Fruit fly (Drosophila melanogaster): ENCODE measurements around the gene CASK.

Gene CASK

dm6 chr3R:21807264-21807663 is 15.2 kb downstream of the CASK start:
- no peak for TF ChIP-seq CG8319 (GFP tag; optimal IDR thresholded peaks at IDR 0.05)
- no peak for TF ChIP-seq Smox (GFP tag; optimal IDR thresholded peaks at IDR 0.05)
- no peak for TF ChIP-seq Hr4 (GFP tag; optimal IDR thresholded peaks at IDR 0.05)
- TF ChIP-seq CG3919 (GFP tag; optimal IDR thresholded peaks at IDR 0.05): no peak
- TF ChIP-seq eg (GFP tag; IDR thresholded peaks at IDR 0.05): no peak
- TF ChIP-seq salr (GFP tag; optimal IDR thresholded peaks at IDR 0.05): no peak
- no peak for TF ChIP-seq fkh (GFP tag; optimal IDR thresholded peaks at IDR 0.05)
- no peak for TF ChIP-seq CG16779 (tag; optimal IDR thresholded peaks at IDR 0.05)
- TF ChIP-seq vri (GFP tag; optimal IDR thresholded peaks at IDR 0.05): no peak
- TF ChIP-seq Sox102F (GFP tag; optimal IDR thresholded peaks at IDR 0.05): no peak
- no peak for TF ChIP-seq topi (GFP tag; optimal IDR thresholded peaks at IDR 0.05)
- no peak for TF ChIP-seq Hr38 (GFP tag; optimal IDR thresholded peaks at IDR 0.05)
- TF ChIP-seq CG6792 (GFP tag; optimal IDR thresholded peaks at IDR 0.05): no peak
- no peak for TF ChIP-seq Ets21C (GFP tag; optimal IDR thresholded peaks at IDR 0.05)
- TF ChIP-seq Ets96B (tag; optimal IDR thresholded peaks at IDR 0.05): no peak
- TF ChIP-seq net (GFP tag; optimal IDR thresholded peaks at IDR 0.05): no peak
- TF ChIP-seq Lpt (GFP tag; optimal IDR thresholded peaks at IDR 0.05): no peak
- TF ChIP-seq Eip78C (GFP tag): no peak

- TF ChIP-seq CG11294 (GFP tag; IDR thresholded peaks at IDR 0.05): no peak
- no peak for TF ChIP-seq vri (GFP tag; optimal IDR thresholded peaks at IDR 0.05)
- TF ChIP-seq Ets96B (tag; optimal IDR thresholded peaks at IDR 0.05): no peak
- no peak for TF ChIP-seq Sox102F (GFP tag; optimal IDR thresholded peaks at IDR 0.05)
- no peak for TF ChIP-seq CG31627 (GFP tag; optimal IDR thresholded peaks at IDR 0.05)
These were observed 28.7 kb downstream of the CASK start for dm6 chr3R:21793760-21794159.

dm6 chr3R:21790392-21790791 is 32.1 kb downstream of the CASK start:
- TF ChIP-seq CG8319 (GFP tag; optimal IDR thresholded peaks at IDR 0.05): no peak
- no peak for TF ChIP-seq Hr38 (GFP tag; optimal IDR thresholded peaks at IDR 0.05)
- no peak for TF ChIP-seq eg (GFP tag; IDR thresholded peaks at IDR 0.05)
- no peak for TF ChIP-seq vri (GFP tag; optimal IDR thresholded peaks at IDR 0.05)
- TF ChIP-seq Hr4 (GFP tag; optimal IDR thresholded peaks at IDR 0.05): no peak
- no peak for TF ChIP-seq Blimp-1 (GFP tag; optimal IDR thresholded peaks at IDR 0.05)
- TF ChIP-seq CG3919 (GFP tag; optimal IDR thresholded peaks at IDR 0.05): no peak
- TF ChIP-seq CG11294 (GFP tag; IDR thresholded peaks at IDR 0.05): no peak
- TF ChIP-seq fd59A (GFP tag; optimal IDR thresholded peaks at IDR 0.05): no peak
- TF ChIP-seq lz (GFP tag; optimal IDR thresholded peaks at IDR 0.05): no peak
- no peak for TF ChIP-seq Ets96B (tag; optimal IDR thresholded peaks at IDR 0.05)
- TF ChIP-seq dac (GFP tag; optimal IDR thresholded peaks at IDR 0.05): no peak

- TF ChIP-seq Eip78C (GFP tag) (peak; percentile 48), Hr39 (GFP tag; optimal IDR thresholded peaks at IDR 0.05) (no peak), CG3919 (GFP tag; optimal IDR thresholded peaks at IDR 0.05) (peak; percentile 8), dac (GFP tag; optimal IDR thresholded peaks at IDR 0.05) (no peak), Smox (GFP tag; optimal IDR thresholded peaks at IDR 0.05) (no peak), svp (GFP tag) (peak; percentile 85), CG6276 (GFP tag; optimal IDR thresholded peaks at IDR 0.05) (peak; percentile 49), CG10631 (GFP tag; optimal IDR thresholded peaks at IDR 0.05) (no peak), ss (GFP tag; optimal IDR thresholded peaks at IDR 0.05) (peak in 1 of 2 experiments; percentile 4), dsx (GFP tag; optimal IDR thresholded peaks at IDR 0.05; ENCODE audit: poor library complexity, severe bottlenecking) (peak; percentile 45)
These were observed 40.1 kb downstream of the CASK start, which contains the start of gene tsl for dm6 chr3R:21782295-21782922. Gene tsl, minus strand, starts transcription at chr3R:21782536.

dm6 chr3R:21781448-21781847 is 41.0 kb downstream of the CASK start:
- TF ChIP-seq CG34406 (GFP tag; optimal IDR thresholded peaks at IDR 0.05) (peak; percentile 91), CG8632 (GFP tag; optimal IDR thresholded peaks at IDR 0.05) (peak; percentile 89), salr (GFP tag; optimal IDR thresholded peaks at IDR 0.05) (peak; percentile 74 to 85), cyc (GFP tag; optimal IDR thresholded peaks at IDR 0.05) (peak; percentile 92), CG8319 (GFP tag; optimal IDR thresholded peaks at IDR 0.05) (peak; percentile 90), svp (GFP tag) (peak; percentile 95), lz (GFP tag; optimal IDR thresholded peaks at IDR 0.05) (peak; percentile 89), Smox (GFP tag; optimal IDR thresholded peaks at IDR 0.05) (peak; percentile 91), spab (GFP tag; optimal IDR thresholded peaks at IDR 0.05) (peak; percentile 93), ss (GFP tag; optimal IDR thresholded peaks at IDR 0.05) (peak; percentile 90 to 94), CG4318 (GFP tag; optimal IDR thresholded peaks at IDR 0.05) (peak; percentile 66), CG7368 (GFP tag; optimal IDR thresholded peaks at IDR 0.05) (peak; percentile 88), eg (GFP tag; IDR thresholded peaks at IDR 0.05) (peak; percentile 80), achi (GFP tag; optimal IDR thresholded peaks at IDR 0.05) (peak; percentile 91), dac (GFP tag; optimal IDR thresholded peaks at IDR 0.05) (peak; percentile 38), CG11762 (GFP tag; optimal IDR thresholded peaks at IDR 0.05; ENCODE audit: insufficient read depth) (peak; percentile 90), CG6276 (GFP tag; optimal IDR thresholded peaks at IDR 0.05) (peak; percentile 74), fd59A (GFP tag; optimal IDR thresholded peaks at IDR 0.05) (peak; percentile 93), Gug (GFP tag; IDR thresholded peaks at IDR 0.05) (peak; percentile 77), Eip93F (GFP tag; optimal IDR thresholded peaks at IDR 0.05) (peak; percentile 29), CG16779 (tag; optimal IDR thresholded peaks at IDR 0.05) (peak; percentile 80), esn (GFP tag; optimal IDR thresholded peaks at IDR 0.05) (peak; percentile 95)

Measured in whole organism, prepupa.